Worm (Caenorhabditis elegans) whole organism, mixed stage, embryonic: Measurements from ENCODE around the gene ruvb-2.

Experiments used
- elt-3 ChIP-seq: fragments of 150-350 bp; optimal IDR thresholded peaks from 2 replicates; lab custom pipeline; 2014; ENCODE audit warnings: missing biosample characterization, missing genetic modification characterization
- pha-4 ChIP-seq: fragments of 150-350 bp; optimal IDR thresholded peaks from 2 replicates; lab custom pipeline; 2018; ENCODE audit warnings: missing biosample characterization, missing genetic modification reagents, missing genetic modification characterization
- sptf-1 ChIP-seq: sonication (generic microtip); optimal IDR thresholded peaks from 2 replicates; lab custom pipeline; 2017; ENCODE audit warnings: mild to moderate bottlenecking, missing genetic modification characterization, moderate library complexity, missing compliant biosample characterization

ce11 chrIV:6905428-6905827, 13.8 kb downstream of the ruvb-2 start:
- TF ChIP-seq sptf-1 (tag; lab: Kevin White, UChicago), result no peak
- TF ChIP-seq pha-4 (tag; lab: Kevin White, UChicago), result no peak
- TF ChIP-seq elt-3 (tag; lab: Kevin White, UChicago), result no peak
